Fruit fly (Drosophila melanogaster): Measurements from ENCODE around the gene CG15892.

The CG15892 gene

dm6 chrX:6265456-6265877 lies 28.7 kb downstream of the CG15892 start (continued):
- TF ChIP-seq sna (GFP tag; IDR thresholded peaks at IDR 0.05; ENCODE audit: partially characterized antibody) (0 out of 2 replicates have a peak, but pooled peaks have one; percentile 33), Vsx1 (GFP tag; optimal IDR thresholded peaks at IDR 0.05) (peak; percentile 97), lola (GFP tag; optimal IDR thresholded peaks at IDR 0.05) (peak in 1 of 3 experiments; percentile 91), abd-A (tag; optimal IDR thresholded peaks at IDR 0.05) (peak; percentile 31), mirr (GFP tag; optimal IDR thresholded peaks at IDR 0.05) (peak; percentile 75), nmo (GFP tag; optimal IDR thresholded peaks at IDR 0.05) (peak; percentile 98), CG13296 (GFP tag; optimal IDR thresholded peaks at IDR 0.05) (peak; percentile 95), oc (tag; optimal IDR thresholded peaks at IDR 0.05) (peak; percentile 95), aop (GFP tag; IDR thresholded peaks at IDR 0.05) (peak; percentile 71; the same call in 1 of the 2 replicates), knrl (GFP tag; IDR thresholded peaks at IDR 0.05; ENCODE audit: partially characterized antibody) (peak; percentile 40; the same call in 1 of the 3 replicates), sim (GFP tag; IDR thresholded peaks at IDR 0.05) (peak; percentile 87), Xrp1 (GFP tag; IDR thresholded peaks at IDR 0.05) (peak; percentile 96), dati (GFP tag; IDR thresholded peaks at IDR 0.05) (peak; percentile 83), CG15601 (tag; optimal IDR thresholded peaks at IDR 0.05) (peak; percentile 93), CG9215 (GFP tag; IDR thresholded peaks at IDR 0.05) (peak; percentile 88), CG6175 (GFP tag; IDR thresholded peaks at IDR 0.05) (peak; percentile 73), CG2199 (GFP tag; IDR thresholded peaks at IDR 0.05) (peak; percentile 81; the same call in 2 of the 3 replicates), ATbp (GFP tag; optimal IDR thresholded peaks at IDR 0.05) (peak; percentile 96), pfk (GFP tag; optimal IDR thresholded peaks at IDR 0.05) (no peak), CG12942 (GFP tag; optimal IDR thresholded peaks at IDR 0.05) (peak; percentile 95), fd3F (GFP tag; optimal IDR thresholded peaks at IDR 0.05) (peak; percentile 93), CG6654 (GFP tag; optimal IDR thresholded peaks at IDR 0.05) (peak; percentile 86), Hand (GFP tag; optimal IDR thresholded peaks at IDR 0.05) (peak; percentile 78), psq (GFP tag; optimal IDR thresholded peaks at IDR 0.05) (peak; percentile 79), exex (tag; optimal IDR thresholded peaks at IDR 0.05) (peak; percentile 67), ranshi (GFP tag; IDR thresholded peaks at IDR 0.05) (peak; percentile 92), NfI (GFP tag; optimal IDR thresholded peaks at IDR 0.05) (peak; percentile 94), B-H2 (GFP tag; optimal IDR thresholded peaks at IDR 0.05) (peak; percentile 67), CG12659 (GFP tag; optimal IDR thresholded peaks at IDR 0.05) (peak; percentile 97), toy (GFP tag; IDR thresholded peaks at IDR 0.05) (peak; percentile 75; the same call in 1 of the 2 replicates), CG18764 (GFP tag; optimal IDR thresholded peaks at IDR 0.05) (peak; percentile 91), Dek (tag; optimal IDR thresholded peaks at IDR 0.05) (peak; percentile 90), Rfx (GFP tag; IDR thresholded peaks at IDR 0.05) (peak; percentile 88), CG18262 (tag; optimal IDR thresholded peaks at IDR 0.05) (peak; percentile 98), ap (GFP tag; IDR thresholded peaks at IDR 0.05) (peak; percentile 91), pita (GFP tag; optimal IDR thresholded peaks at IDR 0.05) (no peak), CG12391 (tag; optimal IDR thresholded peaks at IDR 0.05) (peak; percentile 96), esg (GFP tag; conservative IDR thresholded peaks at IDR 0.05) (peak; percentile 94), az2 (GFP tag; optimal IDR thresholded peaks at IDR 0.05) (peak; percentile 98), CG3838 (GFP tag; optimal IDR thresholded peaks at IDR 0.05) (peak; percentile 86), CG8089 (GFP tag; optimal IDR thresholded peaks at IDR 0.05) (peak; percentile 95), gsb (GFP tag; IDR thresholded peaks at IDR 0.05) (peak; percentile 89), tin (GFP tag; optimal IDR thresholded peaks at IDR 0.05) (peak; percentile 95), CG13894 (tag; optimal IDR thresholded peaks at IDR 0.05) (peak; percentile 73), CG8281 (tag; optimal IDR thresholded peaks at IDR 0.05) (peak; percentile 82), Hr3 (GFP tag; optimal IDR thresholded peaks at IDR 0.05) (peak; percentile 96), CG13287 (GFP tag; IDR thresholded peaks at IDR 0.05; ENCODE audit: partially characterized antibody) (peak; percentile 39; the same call in 1 of the 2 replicates), pzg (GFP tag; optimal IDR thresholded peaks at IDR 0.05) (no peak), CG15269 (tag; optimal IDR thresholded peaks at IDR 0.05) (peak; percentile 98)
